Worm (Caenorhabditis elegans): ENCODE measurements around the gene F40G9.12.
A peak's percentile ranks its signal among the peaks of the same experiment; 100 is the strongest.
"Not testable (repeated sequence)": the region's sequence is repeated elsewhere in the genome, so short reads cannot be mapped to it uniquely, and the experiment has no call there.

The F40G9.12 gene

ce11 chrIII:171617-172016, at the start of gene F40G9.12, which contains the start of gene F40G9.9:
F40G9.12 (plus strand) TSS chrIII:171847.
F40G9.9 (minus strand) TSS chrIII:171717.
- no peak for TF ChIP-seq gmeb-1 (tag; optimal IDR thresholded peaks at IDR 0.05)
- no peak for TF ChIP-seq fos-1 (tag; optimal IDR thresholded peaks at IDR 0.05)
- no peak for TF ChIP-seq dmd-4 (tag; optimal IDR thresholded peaks at IDR 0.05)
- no peak for TF ChIP-seq nhr-25 (tag; optimal IDR thresholded peaks at IDR 0.05)
- no peak for TF ChIP-seq sem-4 (tag; optimal IDR thresholded peaks at IDR 0.05)

- not testable (repeated sequence) for TF ChIP-seq mab-5, nhr-25, sem-4 (tag; optimal IDR thresholded peaks at IDR 0.05)
These were observed 49.6 kb upstream of the F40G9.12 start, which contains the start of gene C29F9.12 for ce11 chrIII:121983-122449. C29F9.12 (minus strand) TSS chrIII:122033.

ce11 chrIII:124478-124877, 47.2 kb upstream of the F40G9.12 start, which contains the start of gene pals-23:
pals-23 (plus strand) TSS chrIII:124778.
- no peak for TF ChIP-seq F13H6.1 (tag; optimal IDR thresholded peaks at IDR 0.05)

ce11 chrIII:130650-131049, 41.0 kb upstream of the F40G9.12 start, which contains the start of the genes nhr-280 and C29F9.2:
nhr-280 (minus strand) TSS chrIII:130750.
C29F9.2 (plus strand) TSS chrIII:130947.
- TF ChIP-seq nhr-23 (tag; optimal IDR thresholded peaks at IDR 0.05) = no peak
- TF ChIP-seq C34F6.9 (tag; optimal IDR thresholded peaks at IDR 0.05) = no peak
- no peak for TF ChIP-seq Y55F3AM.14 (GFP tag; optimal IDR thresholded peaks at IDR 0.05)
- TF ChIP-seq unc-62 (GFP tag; optimal IDR thresholded peaks at IDR 0.05) = no peak
- TF ChIP-seq nhr-77 (tag; optimal IDR thresholded peaks at IDR 0.05) = no peak
- no peak for TF ChIP-seq nhr-25 (tag; optimal IDR thresholded peaks at IDR 0.05)

- TF ChIP-seq unc-39 (tag; optimal IDR thresholded peaks at IDR 0.05) (no peak), zag-1 (tag; optimal IDR thresholded peaks at IDR 0.05) (peak; percentile 19), nhr-23 (tag; optimal IDR thresholded peaks at IDR 0.05) (no peak), nhr-12 (tag; optimal IDR thresholded peaks at IDR 0.05) (no peak), nhr-237 (tag; optimal IDR thresholded peaks at IDR 0.05) (no peak), nhr-21 (tag; optimal IDR thresholded peaks at IDR 0.05) (peak; percentile 16), gmeb-1 (tag; optimal IDR thresholded peaks at IDR 0.05) (peak; percentile 46), skn-1 (tag; optimal IDR thresholded peaks at IDR 0.05) (no peak), nhr-10 (tag; optimal IDR thresholded peaks at IDR 0.05) (no peak), sma-9 (GFP tag; optimal IDR thresholded peaks at IDR 0.05) (no peak), sma-9 (tag; optimal IDR thresholded peaks at IDR 0.05) (no peak), fos-1 (tag; optimal IDR thresholded peaks at IDR 0.05) (peak; percentile 54), C34F6.9 (tag; optimal IDR thresholded peaks at IDR 0.05) (peak; percentile 83), lin-11 (tag; optimal IDR thresholded peaks at IDR 0.05) (no peak), unc-62 (GFP tag; optimal IDR thresholded peaks at IDR 0.05) (no peak), lin-13 (GFP tag; optimal IDR thresholded peaks at IDR 0.05) (no peak), F13H6.1 (tag; optimal IDR thresholded peaks at IDR 0.05) (peak; percentile 22), mdl-1 (tag; optimal IDR thresholded peaks at IDR 0.05) (no peak), Y55F3AM.14 (GFP tag; optimal IDR thresholded peaks at IDR 0.05) (no peak), ztf-1 (GFP tag; conservative IDR thresholded peaks at IDR 0.05) (no peak), ZK546.5 (tag; optimal IDR thresholded peaks at IDR 0.05) (no peak), nhr-25 (tag; optimal IDR thresholded peaks at IDR 0.05) (no peak), unc-55 (GFP tag; optimal IDR thresholded peaks at IDR 0.05) (peak; percentile 84), peb-1 (tag; optimal IDR thresholded peaks at IDR 0.05) (no peak), crh-2 (tag; optimal IDR thresholded peaks at IDR 0.05) (peak; percentile 60), nhr-11 (tag; optimal IDR thresholded peaks at IDR 0.05) (no peak), nhr-6 (tag; optimal IDR thresholded peaks at IDR 0.05) (peak; percentile 31), dmd-4 (tag; optimal IDR thresholded peaks at IDR 0.05) (no peak), mab-5 (tag; optimal IDR thresholded peaks at IDR 0.05) (no peak), sem-4 (tag; optimal IDR thresholded peaks at IDR 0.05) (no peak), blmp-1 (tag; optimal IDR thresholded peaks at IDR 0.05; ENCODE audit: insufficient read depth) (no peak), ceh-82 (tag; optimal IDR thresholded peaks at IDR 0.05) (no peak), elt-1 (tag; optimal IDR thresholded peaks at IDR 0.05) (no peak), ztf-4 (tag; optimal IDR thresholded peaks at IDR 0.05) (no peak), mbf-1 (tag; optimal IDR thresholded peaks at IDR 0.05) (no peak), ceh-16 (tag; optimal IDR thresholded peaks at IDR 0.05) (no peak), R02D3.7 (tag; optimal IDR thresholded peaks at IDR 0.05) (no peak), lsy-2 (tag; optimal IDR thresholded peaks at IDR 0.05) (peak in 1 of 2 experiments; percentile 75), sma-3 (GFP tag; optimal IDR thresholded peaks at IDR 0.05) (no peak), snpc-4 (tag; optimal IDR thresholded peaks at IDR 0.05) (no peak), aly-2 (tag; optimal IDR thresholded peaks at IDR 0.05) (no peak), alr-1 (tag; optimal IDR thresholded peaks at IDR 0.05) (no peak), elt-3 (tag; optimal IDR thresholded peaks at IDR 0.05) (no peak)
These were observed 40.0 kb upstream of the F40G9.12 start for ce11 chrIII:131627-132026.
